Fruit fly (Drosophila melanogaster): Measurements from ENCODE around the gene scu.

dm6 chrX:18043691-18044090, 47.4 kb upstream of the scu start, which contains the start of gene CG15373:
- TF ChIP-seq cnc (optimal IDR thresholded peaks at IDR 0.05) (no peak), CG14711 (tag; optimal IDR thresholded peaks at IDR 0.05) (no peak), pad (GFP tag; optimal IDR thresholded peaks at IDR 0.05) (no peak), bab1 (GFP tag; optimal IDR thresholded peaks at IDR 0.05) (no peak), Crg-1 (GFP tag; optimal IDR thresholded peaks at IDR 0.05) (no peak), toe (GFP tag; optimal IDR thresholded peaks at IDR 0.05) (no peak), Mnt (GFP tag; optimal IDR thresholded peaks at IDR 0.05) (no peak), cic (GFP tag; optimal IDR thresholded peaks at IDR 0.05) (no peak), CG7101 (tag; optimal IDR thresholded peaks at IDR 0.05) (no peak)

Measured in whole organism, adult.